Fruit fly (Drosophila melanogaster): ENCODE measurements around the gene spz.

spz gene

DNA sequence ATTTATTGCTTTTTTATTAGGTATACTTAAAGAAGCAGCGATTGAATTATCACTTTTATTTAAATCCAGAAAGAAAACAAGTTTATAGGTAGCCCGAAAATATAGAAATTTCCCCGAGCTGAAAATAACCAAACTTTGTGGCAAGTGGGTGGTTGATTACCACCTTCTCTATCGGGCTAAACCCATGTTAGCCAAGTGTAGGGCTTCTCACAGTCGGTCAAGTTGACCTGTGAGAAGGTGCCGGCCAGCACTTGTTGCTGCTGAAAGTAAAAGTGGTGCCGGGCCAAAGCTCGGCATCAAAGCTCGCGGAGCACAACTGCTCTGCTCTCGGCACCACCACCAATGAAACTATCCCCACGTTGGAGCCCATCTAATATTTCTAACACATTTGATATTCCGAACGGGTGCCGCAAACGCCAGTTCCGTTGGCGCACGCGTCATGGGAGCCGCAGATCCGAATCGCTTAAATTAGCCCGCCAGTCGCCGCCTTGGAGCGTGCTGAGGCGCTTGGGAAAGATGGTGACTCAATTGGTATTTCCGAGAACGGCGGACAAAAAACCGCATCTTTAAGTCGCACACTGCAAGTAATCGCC, 1.1 kb upstream of the spz start (continued):
- TF ChIP-seq CG9437 (GFP tag; optimal IDR thresholded peaks at IDR 0.05) (no peak), CG10543 (GFP tag; optimal IDR thresholded peaks at IDR 0.05) (no peak), CG2889 (GFP tag; IDR thresholded peaks at IDR 0.05) (no peak), Ptx1 (GFP tag; IDR thresholded peaks at IDR 0.05) (no peak), CG4820 (GFP tag; optimal IDR thresholded peaks at IDR 0.05) (no peak), Hmr (GFP tag; optimal IDR thresholded peaks at IDR 0.05) (no peak), Atf3 (GFP tag; optimal IDR thresholded peaks at IDR 0.05) (no peak), CG2116 (GFP tag; optimal IDR thresholded peaks at IDR 0.05) (no peak), Stat92E (GFP tag; optimal IDR thresholded peaks at IDR 0.05) (no peak), ranshi (GFP tag; IDR thresholded peaks at IDR 0.05) (0 out of 2 replicates have a peak, but pooled peaks have one; percentile 28), CG5180 (GFP tag; optimal IDR thresholded peaks at IDR 0.05) (no peak), gfzf (GFP tag; optimal IDR thresholded peaks at IDR 0.05) (no peak), dati (GFP tag; IDR thresholded peaks at IDR 0.05) (no peak), ken (GFP tag; IDR thresholded peaks at IDR 0.05) (no peak), hth (optimal IDR thresholded peaks at IDR 0.05) (no peak), Ets65A (GFP tag) (peak; percentile 74), hkb (optimal IDR thresholded peaks at IDR 0.05) (no peak), hkb (GFP tag; IDR thresholded peaks at IDR 0.05) (peak; percentile 15; the same call in 1 of the 2 replicates), Max (GFP tag; optimal IDR thresholded peaks at IDR 0.05) (no peak), bab2 (GFP tag; optimal IDR thresholded peaks at IDR 0.05) (no peak), Hmx (GFP tag; optimal IDR thresholded peaks at IDR 0.05) (no peak), CG1024 (GFP tag; IDR thresholded peaks at IDR 0.05) (no peak), Myb (GFP tag; optimal IDR thresholded peaks at IDR 0.05) (no peak), Rx (GFP tag; IDR thresholded peaks at IDR 0.05) (no peak), bigmax (GFP tag; optimal IDR thresholded peaks at IDR 0.05) (no peak), p53 (GFP tag; optimal IDR thresholded peaks at IDR 0.05) (no peak), Fer2 (tag; optimal IDR thresholded peaks at IDR 0.05) (no peak), CG13775 (GFP tag; optimal IDR thresholded peaks at IDR 0.05) (no peak), CG18476 (GFP tag; optimal IDR thresholded peaks at IDR 0.05) (no peak), usp (GFP tag; optimal IDR thresholded peaks at IDR 0.05) (no peak), mam (GFP tag; optimal IDR thresholded peaks at IDR 0.05) (peak; percentile 15), CG11085 (GFP tag; IDR thresholded peaks at IDR 0.05) (0 out of 2 replicates have a peak, but pooled peaks have one; percentile 6), CG2120 (GFP tag; optimal IDR thresholded peaks at IDR 0.05) (peak; percentile 7), yki (optimal IDR thresholded peaks at IDR 0.05) (no peak), CoRest (tag; optimal IDR thresholded peaks at IDR 0.05) (no peak), Dip2 (GFP tag; IDR thresholded peaks at IDR 0.05) (no peak), CG1792 (GFP tag; optimal IDR thresholded peaks at IDR 0.05) (no peak), tx (GFP tag; optimal IDR thresholded peaks at IDR 0.05) (no peak), emc (GFP tag; optimal IDR thresholded peaks at IDR 0.05) (no peak), CG7987 (GFP tag; optimal IDR thresholded peaks at IDR 0.05) (no peak), CG7357 (GFP tag; IDR thresholded peaks at IDR 0.05) (peak; percentile 49; the same call in 2 of the 3 replicates), CG4707 (GFP tag; optimal IDR thresholded peaks at IDR 0.05) (no peak), CG11456 (GFP tag; IDR thresholded peaks at IDR 0.05) (no peak), seq (GFP tag; IDR thresholded peaks at IDR 0.05) (no peak), Trl (optimal IDR thresholded peaks at IDR 0.05) (no peak), Trl (GFP tag; optimal IDR thresholded peaks at IDR 0.05) (no peak), chm (GFP tag; IDR thresholded peaks at IDR 0.05) (no peak), CG6175 (GFP tag; IDR thresholded peaks at IDR 0.05) (peak; percentile 36; the same call in 1 of the 3 replicates), Hr51 (GFP tag; optimal IDR thresholded peaks at IDR 0.05) (peak in 1 of 2 experiments; percentile 25), CG3065 (GFP tag; optimal IDR thresholded peaks at IDR 0.05) (no peak), Blimp-1 (GFP tag; optimal IDR thresholded peaks at IDR 0.05) (peak; percentile 98), chinmo (GFP tag; IDR thresholded peaks at IDR 0.05; ENCODE audit: partially characterized antibody) (0 out of 4 replicates have a peak, but pooled peaks have one; percentile 71)

Data from whole organism, embryonic.